Fruit fly (Drosophila melanogaster): ENCODE data around the gene squ.

The squ gene

dm6 chr2L:16715841-16716701, 36.2 kb downstream of the squ start, which contains the start of the genes Cyt-c-d and CG31808 (continued):
- peak; percentile 85 to 98 for TF ChIP-seq Hr51 (GFP tag; optimal IDR thresholded peaks at IDR 0.05)
- peak; percentile 99 for TF ChIP-seq Drgx (GFP tag; IDR thresholded peaks at IDR 0.05)
- peak; percentile 71 for TF ChIP-seq Kr (GFP tag; optimal IDR thresholded peaks at IDR 0.05)
- TF ChIP-seq CG6791 (GFP tag; IDR thresholded peaks at IDR 0.05; ENCODE audit: partially characterized antibody): peak; percentile 42; the same call in 1 of the 3 replicates
- peak; percentile 96 for TF ChIP-seq run (tag; optimal IDR thresholded peaks at IDR 0.05)
- TF ChIP-seq br (optimal IDR thresholded peaks at IDR 0.05): no peak
- peak; percentile 89 for TF ChIP-seq kay (GFP tag; optimal IDR thresholded peaks at IDR 0.05)
- peak; percentile 82 for TF ChIP-seq gro (GFP tag; optimal IDR thresholded peaks at IDR 0.05)
- peak; percentile 94 for TF ChIP-seq CG16863 (GFP tag; optimal IDR thresholded peaks at IDR 0.05)
- peak; percentile 97 for TF ChIP-seq Blimp-1 (GFP tag; optimal IDR thresholded peaks at IDR 0.05)
- peak; percentile 91 for TF ChIP-seq CG12744 (GFP tag; optimal IDR thresholded peaks at IDR 0.05)
- TF ChIP-seq CG11398 (GFP tag; optimal IDR thresholded peaks at IDR 0.05): peak; percentile 87
- peak; percentile 76 for TF ChIP-seq exex (tag; optimal IDR thresholded peaks at IDR 0.05)
- TF ChIP-seq CG3838 (GFP tag; optimal IDR thresholded peaks at IDR 0.05): peak; percentile 95
- TF ChIP-seq jigr1 (GFP tag; IDR thresholded peaks at IDR 0.05): peak; percentile 96
- peak; percentile 97 for TF ChIP-seq HmgZ (tag; optimal IDR thresholded peaks at IDR 0.05)
- peak; percentile 97 for TF ChIP-seq CG11504 (tag; optimal IDR thresholded peaks at IDR 0.05)
- peak; percentile 95 for TF ChIP-seq CG6683 (GFP tag; optimal IDR thresholded peaks at IDR 0.05)
- TF ChIP-seq CG9876 (GFP tag; optimal IDR thresholded peaks at IDR 0.05): no peak
- TF ChIP-seq crc (GFP tag; optimal IDR thresholded peaks at IDR 0.05): peak; percentile 82
- peak; percentile 90 for TF ChIP-seq YL-1 (GFP tag; optimal IDR thresholded peaks at IDR 0.05)
- TF ChIP-seq Dek (tag; optimal IDR thresholded peaks at IDR 0.05): peak; percentile 96
- no peak for TF ChIP-seq D (optimal IDR thresholded peaks at IDR 0.05)
- peak; percentile 97 for TF ChIP-seq D (GFP tag; optimal IDR thresholded peaks at IDR 0.05)
- TF ChIP-seq CG30403 (GFP tag; optimal IDR thresholded peaks at IDR 0.05): peak; percentile 98
- TF ChIP-seq pros (GFP tag; optimal IDR thresholded peaks at IDR 0.05): peak; percentile 59
- peak; percentile 94 for TF ChIP-seq gsb (GFP tag; IDR thresholded peaks at IDR 0.05)
- peak; percentile 96 for TF ChIP-seq Sox100B (GFP tag; optimal IDR thresholded peaks at IDR 0.05)
- TF ChIP-seq CG8388 (GFP tag; optimal IDR thresholded peaks at IDR 0.05): peak; percentile 97
- TF ChIP-seq D19B (GFP tag; optimal IDR thresholded peaks at IDR 0.05): peak; percentile 78
- peak; percentile 86 for TF ChIP-seq zen (tag; optimal IDR thresholded peaks at IDR 0.05)
- TF ChIP-seq CG9727 (GFP tag; optimal IDR thresholded peaks at IDR 0.05): peak; percentile 94
- TF ChIP-seq CG10274 (GFP tag; optimal IDR thresholded peaks at IDR 0.05): peak; percentile 81
- TF ChIP-seq zfh1 (GFP tag; IDR thresholded peaks at IDR 0.05): peak; percentile 97
- peak; percentile 99 for TF ChIP-seq CG7556 (GFP tag; optimal IDR thresholded peaks at IDR 0.05)
- TF ChIP-seq CG15073 (GFP tag; optimal IDR thresholded peaks at IDR 0.05): peak; percentile 80
- TF ChIP-seq hbn (GFP tag; IDR thresholded peaks at IDR 0.05; ENCODE audit: partially characterized antibody): no peak
- peak; percentile 85 for TF ChIP-seq CG17612 (GFP tag; IDR thresholded peaks at IDR 0.05)
- TF ChIP-seq gfzf (GFP tag; optimal IDR thresholded peaks at IDR 0.05): peak; percentile 17
- TF ChIP-seq CG3847 (GFP tag; IDR thresholded peaks at IDR 0.05): peak; percentile 93
- peak; percentile 86 for TF ChIP-seq E2f2 (GFP tag; IDR thresholded peaks at IDR 0.05)
- TF ChIP-seq Xbp1 (GFP tag; optimal IDR thresholded peaks at IDR 0.05): peak; percentile 97
- TF ChIP-seq CG3726 (GFP tag; IDR thresholded peaks at IDR 0.05): peak; percentile 95; the same call in 1 of the 3 replicates
- TF ChIP-seq CG2875 (GFP tag; optimal IDR thresholded peaks at IDR 0.05): peak; percentile 97
- peak; percentile 95 for TF ChIP-seq cato (GFP tag; optimal IDR thresholded peaks at IDR 0.05; ENCODE audit: borderline replicate concordance)
- TF ChIP-seq HLHmδ (GFP tag; optimal IDR thresholded peaks at IDR 0.05): peak; percentile 64
- peak; percentile 95 for TF ChIP-seq CG14710 (tag; optimal IDR thresholded peaks at IDR 0.05)
- no peak; the same call in 1 of the 2 replicates for TF ChIP-seq Dip2 (GFP tag; IDR thresholded peaks at IDR 0.05)
- peak; percentile 96 for TF ChIP-seq CG6272 (GFP tag; IDR thresholded peaks at IDR 0.05)

Data from whole organism, embryonic.